Fruit fly (Drosophila melanogaster) whole organism, embryonic: Measurements from ENCODE around the gene Ugt49B2.
A peak's percentile ranks its signal among the peaks of the same experiment; 100 is the strongest.

Experiments used
- Aef1 ChIP-seq: fragments of 200-800 bp; sonication (Bioruptor generic); IDR thresholded peaks from 3 replicates; pipeline ENCODE4 v1.3.6; 2022; ENCODE audit warnings: missing biosample characterization, missing genetic modification characterization
- C15 ChIP-seq: fragments of 200-800 bp; sonication (Bioruptor generic); IDR thresholded peaks from 3 replicates; pipeline ENCODE4 v1.3.6; 2022; ENCODE audit warnings: missing biosample characterization, missing genetic modification characterization
- CG10209 ChIP-seq: fragments of 200-800 bp; sonication (Bioruptor generic); optimal IDR thresholded peaks from 3 replicates; lab custom pipeline; 2017; ENCODE audit warnings: missing biosample characterization, mild to moderate bottlenecking, missing genetic modification characterization, missing genetic modification reagents
- CG11085 ChIP-seq: fragments of 200-800 bp; sonication (Bioruptor generic); IDR thresholded peaks from 2 replicates; pipeline ENCODE4 v1.3.6; 2022; ENCODE audit warnings: missing biosample characterization, missing genetic modification characterization
- CG12071 ChIP-seq: fragments of 200-800 bp; sonication (Bioruptor generic); optimal IDR thresholded peaks from 3 replicates; lab custom pipeline; 2018; ENCODE audit warnings: missing biosample characterization, mild to moderate bottlenecking, missing genetic modification characterization
- CG14965 ChIP-seq: fragments of 200-800 bp; sonication (Bioruptor generic); optimal IDR thresholded peaks from 2 replicates; lab custom pipeline; 2016; ENCODE audit warnings: missing biosample characterization, missing genetic modification characterization, borderline replicate concordance
- CG15073 ChIP-seq: fragments of 200-800 bp; sonication (Bioruptor generic); optimal IDR thresholded peaks from 2 replicates; lab custom pipeline; 2016; ENCODE audit warnings: missing biosample characterization, missing genetic modification characterization
- CG16815 ChIP-seq: fragments of 200-800 bp; sonication (Bioruptor generic); optimal IDR thresholded peaks from 3 replicates; lab custom pipeline; 2017; ENCODE audit warnings: missing biosample characterization, mild to moderate bottlenecking, missing genetic modification characterization
- CG2712 ChIP-seq: fragments of 200-800 bp; optimal IDR thresholded peaks from 3 replicates; lab custom pipeline; 2019; ENCODE audit warnings: missing biosample characterization, mild to moderate bottlenecking, missing genetic modification characterization, moderate library complexity
- CG32772 ChIP-seq: fragments of 200-800 bp; sonication (Bioruptor generic); IDR thresholded peaks from 2 replicates; pipeline ENCODE4 v1.3.6; 2022; ENCODE audit warnings: missing biosample characterization, missing genetic modification characterization
- CG34224 ChIP-seq: fragments of 200-800 bp; sonication (Bioruptor generic); IDR thresholded peaks from 3 replicates; pipeline ENCODE4 v1.3.6; 2022; ENCODE audit warnings: missing biosample characterization, missing genetic modification characterization; ENCODE audit not compliant: partially characterized antibody
- CG4282 ChIP-seq: fragments of 200-800 bp; sonication (Bioruptor generic); optimal IDR thresholded peaks from 2 replicates; lab custom pipeline; 2016; ENCODE audit warnings: missing biosample characterization, missing genetic modification characterization
- CG5180 ChIP-seq: fragments of 200-800 bp; sonication (Bioruptor generic); optimal IDR thresholded peaks from 3 replicates; lab custom pipeline; 2017; ENCODE audit warnings: missing biosample characterization, missing genetic modification characterization, mild to moderate bottlenecking, moderate library complexity, missing genetic modification reagents
- CG7357 ChIP-seq: fragments of 200-800 bp; sonication (Bioruptor generic); IDR thresholded peaks from 3 replicates; pipeline ENCODE4 v1.3.6; 2022; ENCODE audit warnings: missing biosample characterization, missing genetic modification characterization
- CG9215 ChIP-seq: fragments of 200-800 bp; sonication (Bioruptor generic); IDR thresholded peaks from 2 replicates; pipeline ENCODE4 v1.3.6; 2022; ENCODE audit warnings: missing biosample characterization, missing genetic modification characterization
- Dbx ChIP-seq: fragments of 200-800 bp; sonication (Bioruptor generic); IDR thresholded peaks from 3 replicates; pipeline ENCODE4 v1.3.6; 2022; ENCODE audit warnings: missing biosample characterization, missing genetic modification characterization
- Eip74EF ChIP-seq, 2 experiments: fragments of 200-800 bp in 1 of 2; fragments of >200 bp in 1 of 2; sonication (Bioruptor generic) in 1 of 2; optimal IDR thresholded peaks; 2 replicates each; lab custom pipeline; 2017 to 2019; ENCODE audit warnings: missing biosample characterization in 2 of 2, missing genetic modification characterization in 2 of 2, mild to moderate bottlenecking in 1 of 2, moderate library complexity in 1 of 2
- Fer2 ChIP-seq: fragments of 200-800 bp; sonication (Bioruptor generic); optimal IDR thresholded peaks from 2 replicates; lab custom pipeline; 2018; ENCODE audit warnings: missing biosample characterization, mild to moderate bottlenecking, missing genetic modification characterization, moderate library complexity
- Gsc ChIP-seq: fragments of 200-800 bp; sonication (Bioruptor generic); IDR thresholded peaks from 2 replicates; pipeline ENCODE4 v1.3.6; 2022; ENCODE audit warnings: missing biosample characterization, missing genetic modification characterization
- Gug ChIP-seq: fragments of 200-800 bp; sonication (Bioruptor generic); IDR thresholded peaks from 4 replicates; pipeline ENCODE4 v1.3.6; 2022; ENCODE audit warnings: missing biosample characterization, missing genetic modification characterization
- Jarid2 ChIP-seq: fragments of 200-800 bp; sonication (Bioruptor generic); optimal IDR thresholded peaks from 3 replicates; lab custom pipeline; 2017; ENCODE audit warnings: mild to moderate bottlenecking, missing biosample characterization, missing genetic modification reagents, missing genetic modification characterization
- Nf-YB ChIP-seq: fragments of 200-800 bp; sonication (Bioruptor generic); optimal IDR thresholded peaks from 3 replicates; lab custom pipeline; 2019; ENCODE audit warnings: missing biosample characterization, mild to moderate bottlenecking, missing genetic modification characterization, moderate library complexity
- Oli ChIP-seq: fragments of 200-800 bp; sonication (Bioruptor generic); optimal IDR thresholded peaks from 2 replicates; lab custom pipeline; 2018; ENCODE audit warnings: missing biosample characterization, mild to moderate bottlenecking, missing genetic modification characterization, moderate library complexity
- Sox102F ChIP-seq: fragments of 200-800 bp; sonication (Bioruptor generic); optimal IDR thresholded peaks from 2 replicates; lab custom pipeline; 2018; ENCODE audit warnings: missing biosample characterization, mild to moderate bottlenecking, missing genetic modification characterization, moderate library complexity
- Spps ChIP-seq: fragments of 200-800 bp; sonication (Bioruptor generic); optimal IDR thresholded peaks from 2 replicates; lab custom pipeline; 2018; ENCODE audit warnings: missing biosample characterization, mild to moderate bottlenecking, missing genetic modification characterization
- az2 ChIP-seq: fragments of 200-800 bp; sonication (Bioruptor generic); optimal IDR thresholded peaks from 3 replicates; lab custom pipeline; 2016; ENCODE audit warnings: missing biosample characterization, missing genetic modification characterization
- corto ChIP-seq: fragments of 200-800 bp; sonication (Bioruptor generic); optimal IDR thresholded peaks from 2 replicates; lab custom pipeline; 2016; ENCODE audit warnings: missing biosample characterization, mild to moderate bottlenecking, missing genetic modification characterization, moderate library complexity
- da ChIP-seq: fragments of 200-800 bp; sonication (Bioruptor generic); optimal IDR thresholded peaks from 2 replicates; lab custom pipeline; 2016; ENCODE audit warnings: missing biosample characterization, missing genetic modification characterization
- fu2 ChIP-seq: fragments of 200-800 bp; sonication (Bioruptor generic); optimal IDR thresholded peaks from 2 replicates; lab custom pipeline; 2016; ENCODE audit warnings: missing biosample characterization, missing genetic modification characterization
- gt ChIP-seq: fragments of 200-800 bp; sonication (Bioruptor generic); IDR thresholded peaks from 2 replicates; pipeline ENCODE4 v1.3.6; 2022; ENCODE audit warnings: missing biosample characterization, missing genetic modification characterization
- jigr1 ChIP-seq: fragments of 200-800 bp; sonication (Bioruptor generic); IDR thresholded peaks from 3 replicates; pipeline ENCODE4 v1.3.6; 2022; ENCODE audit warnings: missing biosample characterization, missing genetic modification characterization
- jumu ChIP-seq: fragments of 200-800 bp; sonication (Bioruptor generic); optimal IDR thresholded peaks from 3 replicates; lab custom pipeline; 2016; ENCODE audit warnings: missing biosample characterization, missing genetic modification characterization
- kah ChIP-seq: fragments of 200-800 bp; sonication (Bioruptor generic); optimal IDR thresholded peaks from 2 replicates; lab custom pipeline; 2018; ENCODE audit warnings: missing biosample characterization, mild to moderate bottlenecking, missing genetic modification characterization
- klu ChIP-seq: fragments of 200-800 bp; sonication (Bioruptor generic); IDR thresholded peaks from 2 replicates; pipeline ENCODE4 v1.3.6; 2022; ENCODE audit warnings: missing biosample characterization, missing genetic modification characterization
- lola ChIP-seq, 3 experiments: fragments of >200 bp in 2 of 3; fragments of 200-800 bp in 1 of 3; sonication (Bioruptor generic) in 1 of 3; optimal IDR thresholded peaks; 2 replicates each; lab custom pipeline; 2017 to 2019; ENCODE audit warnings: missing biosample characterization in 3 of 3, missing genetic modification characterization in 3 of 3, mild to moderate bottlenecking in 1 of 3, moderate library complexity in 1 of 3
- nerfin-1 ChIP-seq: fragments of 200-800 bp; sonication (Bioruptor generic); optimal IDR thresholded peaks from 3 replicates; lab custom pipeline; 2019; ENCODE audit warnings: missing biosample characterization, mild to moderate bottlenecking, missing genetic modification characterization, moderate library complexity
- pan ChIP-seq, 4 experiments: fragments of >200 bp in 3 of 4; fragments of 200-800 bp in 1 of 4; sonication (Bioruptor generic) in 1 of 4; optimal IDR thresholded peaks in 3 of 4; IDR thresholded peaks in 1 of 4; 2 replicates each; pipeline versions ENCODE4 v1.3.6 to Lab custom; 2017 to 2022; ENCODE audit warnings: missing biosample characterization in 2 of 4, missing genetic modification characterization in 2 of 4, mixed read lengths in 1 of 4
- pzg ChIP-seq: fragments of 200-800 bp; sonication (Bioruptor generic); optimal IDR thresholded peaks from 3 replicates; lab custom pipeline; 2018; ENCODE audit warnings: missing biosample characterization, mild to moderate bottlenecking, missing genetic modification characterization, moderate library complexity
- sens-2 ChIP-seq: fragments of 200-800 bp; sonication (Bioruptor generic); IDR thresholded peaks from 2 replicates; pipeline ENCODE4 v1.3.6; 2022; ENCODE audit warnings: missing biosample characterization, missing genetic modification characterization
- sim ChIP-seq: fragments of 200-800 bp; sonication (Bioruptor generic); IDR thresholded peaks from 2 replicates; pipeline ENCODE4 v1.3.6; 2022; ENCODE audit warnings: missing biosample characterization, missing genetic modification characterization
- so ChIP-seq: fragments of 200-800 bp; sonication (Bioruptor generic); IDR thresholded peaks from 3 replicates; pipeline ENCODE4 v1.3.6; 2022; ENCODE audit warnings: missing biosample characterization, missing genetic modification characterization
- ssp ChIP-seq: fragments of 200-800 bp; sonication (Bioruptor generic); IDR thresholded peaks from 2 replicates; pipeline ENCODE4 v1.3.6; 2022; ENCODE audit warnings: missing biosample characterization, missing genetic modification characterization
- stc ChIP-seq: fragments of 200-800 bp; sonication (Bioruptor generic); IDR thresholded peaks from 2 replicates; pipeline ENCODE4 v1.3.6; 2022; ENCODE audit warnings: missing biosample characterization, missing genetic modification characterization
- tin ChIP-seq: fragments of 200-800 bp; sonication (Bioruptor generic); optimal IDR thresholded peaks from 3 replicates; lab custom pipeline; 2016; ENCODE audit warnings: missing biosample characterization, missing genetic modification characterization
- toy ChIP-seq: fragments of 200-800 bp; sonication (Bioruptor generic); IDR thresholded peaks from 2 replicates; pipeline ENCODE4 v1.3.6; 2022; ENCODE audit warnings: missing biosample characterization, missing genetic modification characterization
- tup ChIP-seq: fragments of 200-800 bp; sonication (Bioruptor generic); optimal IDR thresholded peaks from 2 replicates; lab custom pipeline; 2016; ENCODE audit warnings: missing biosample characterization, mild to moderate bottlenecking, missing genetic modification characterization, moderate library complexity
- vvl ChIP-seq: fragments of 200-800 bp; sonication (Bioruptor generic); IDR thresholded peaks from 2 replicates; pipeline ENCODE4 v1.3.6; 2022; ENCODE audit warnings: missing biosample characterization, missing genetic modification characterization
- zf30C ChIP-seq: fragments of 200-800 bp; sonication (Bioruptor generic); optimal IDR thresholded peaks from 3 replicates; lab custom pipeline; 2018; ENCODE audit warnings: missing biosample characterization, mild to moderate bottlenecking, missing genetic modification characterization

Ugt49B2 gene

DNA sequence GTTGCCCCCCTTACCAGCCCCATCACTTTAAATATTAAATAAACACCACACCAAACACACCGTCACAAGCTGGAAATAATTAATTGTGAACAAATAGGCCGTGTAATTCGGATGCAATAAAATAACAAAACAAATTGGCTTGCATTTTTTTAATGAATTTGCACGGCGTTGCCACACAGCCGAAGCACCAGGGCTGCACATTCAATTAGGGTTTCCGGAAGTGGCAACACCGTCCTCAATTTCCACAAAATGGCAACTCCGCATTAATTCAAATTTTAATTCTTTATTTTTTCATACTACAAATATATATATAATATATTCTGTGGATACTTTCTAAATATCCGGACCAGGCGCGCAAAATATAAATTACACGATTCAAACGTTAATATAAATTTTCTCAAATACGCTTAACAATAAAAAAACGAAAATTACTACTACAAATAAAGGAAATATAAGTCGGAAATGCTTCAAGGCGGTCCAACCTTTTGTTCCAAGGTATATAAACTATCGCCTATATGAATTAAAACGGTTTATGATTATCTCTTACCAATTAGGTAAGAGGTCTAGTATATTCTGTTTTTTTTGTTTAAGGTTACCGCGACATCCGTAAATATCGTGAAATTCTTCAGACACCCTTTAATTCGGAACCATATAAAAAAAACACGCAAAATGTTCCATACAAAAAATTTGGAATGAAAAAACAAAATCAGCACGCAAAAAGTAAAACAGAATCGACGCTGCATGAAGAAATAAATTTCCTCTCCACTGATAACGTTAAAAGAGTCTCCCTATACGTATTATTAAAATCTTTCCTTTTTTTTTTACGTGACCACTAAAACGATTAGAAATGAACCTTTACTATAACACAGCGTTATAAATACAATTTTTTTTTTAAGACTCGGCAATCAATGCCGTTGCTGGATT is 25.9 kb downstream of the Ugt49B2 start (continued):
- no peak for TF ChIP-seq kah
- TF ChIP-seq Nf-YB (GFP tag; lab: Kevin White, UChicago), result no peak
- TF ChIP-seq CG4282, result no peak
- TF ChIP-seq ssp, result peak; percentile 41; the same call in 1 of the 2 replicates
- peak; percentile 58 for TF ChIP-seq corto (GFP tag; lab: Kevin White, UChicago)
- TF ChIP-seq so, result no peak
- no peak for TF ChIP-seq CG9215
- TF ChIP-seq Eip74EF (GFP tag; optimal IDR thresholded peaks at IDR 0.05; lab: Kevin White, UChicago), result no peak
- TF ChIP-seq nerfin-1 (tag; lab: Kevin White, UChicago), result peak; percentile 56
- no peak for TF ChIP-seq Jarid2 (GFP tag; lab: Kevin White, UChicago)
- peak; percentile 86 for TF ChIP-seq vvl (GFP tag; lab: Robert Waterston, UW)
- no peak for TF ChIP-seq da
- TF ChIP-seq tin (GFP tag; lab: Kevin White, UChicago), result peak; percentile 69
- TF ChIP-seq CG32772, result peak; percentile 49
- TF ChIP-seq CG10209 (GFP tag; lab: Kevin White, UChicago), result peak; percentile 24
- no peak for TF ChIP-seq CG15073 (GFP tag; lab: Kevin White, UChicago)
- no peak for TF ChIP-seq CG16815 (GFP tag; lab: Kevin White, UChicago)
- peak; percentile 40 for TF ChIP-seq Fer2
- TF ChIP-seq Gug (GFP tag; lab: Robert Waterston, UW), result no peak
- TF ChIP-seq sens-2 (GFP tag; lab: Robert Waterston, UW), result no peak
- peak; percentile 12 for TF ChIP-seq zf30C
- TF ChIP-seq sim (GFP tag; lab: Robert Waterston, UW), result no peak
- peak; percentile 85 for TF ChIP-seq pzg (GFP tag; lab: Kevin White, UChicago)
- no peak for TF ChIP-seq CG7357 (GFP tag; lab: Robert Waterston, UW)
- TF ChIP-seq CG34224 (GFP tag; lab: Robert Waterston, UW), result no peak
- no peak for TF ChIP-seq CG14965
- no peak for TF ChIP-seq fu2
- TF ChIP-seq Sox102F (GFP tag; lab: Kevin White, UChicago), result no peak
- TF ChIP-seq jigr1 (GFP tag; lab: Robert Waterston, UW), result peak; percentile 32; the same call in 1 of the 3 replicates
- peak; percentile 55; the same call in 1 of the 3 replicates for TF ChIP-seq Dbx (GFP tag; lab: Robert Waterston, UW)
- no peak for TF ChIP-seq lola (GFP tag; optimal IDR thresholded peaks at IDR 0.05; lab: Kevin White, UChicago)
- no peak for TF ChIP-seq klu (GFP tag; lab: Robert Waterston, UW)
- TF ChIP-seq C15 (GFP tag; lab: Robert Waterston, UW), result no peak
- TF ChIP-seq Aef1 (GFP tag; lab: Robert Waterston, UW), result no peak
- TF ChIP-seq jumu (GFP tag; lab: Kevin White, UChicago), result no peak
- TF ChIP-seq Spps (tag; lab: Kevin White, UChicago), result no peak
- 0 out of 2 replicates have a peak, but pooled peaks have one; percentile 17 for TF ChIP-seq CG11085 (GFP tag; lab: Robert Waterston, UW)
- no peak for TF ChIP-seq gt (GFP tag; lab: Robert Waterston, UW)
- TF ChIP-seq CG2712 (tag; lab: Kevin White, UChicago), result peak; percentile 51
- no peak for TF ChIP-seq Oli
- TF ChIP-seq pan (optimal IDR thresholded peaks at IDR 0.05; lab: Kevin White, UChicago), result no peak
- peak in 1 of 2 experiments; percentile 48 for TF ChIP-seq pan (GFP tag; optimal IDR thresholded peaks at IDR 0.05 in 1 of 2, IDR thresholded peaks at IDR 0.05 in 1 of 2)
- peak; percentile 5 for TF ChIP-seq az2 (GFP tag; lab: Kevin White, UChicago)
- TF ChIP-seq toy, result no peak
- no peak for TF ChIP-seq CG5180 (GFP tag; lab: Kevin White, UChicago)
- no peak for TF ChIP-seq stc (GFP tag; lab: Robert Waterston, UW)
- TF ChIP-seq CG12071, result no peak
- no peak for TF ChIP-seq Gsc (GFP tag; lab: Robert Waterston, UW)
- no peak for TF ChIP-seq tup
